Worm (Caenorhabditis elegans) whole organism, late embryonic: ENCODE results near the gene srbc-63.
A peak's percentile ranks its signal among the peaks of the same experiment; 100 is the strongest.

Experiments used
- C38D4.7 ChIP-seq: fragments of 200-800 bp; sonication (Bioruptor generic); optimal IDR thresholded peaks from 2 replicates; lab custom pipeline; 2018; ENCODE audit warnings: mild to moderate bottlenecking, missing genetic modification characterization, moderate library complexity, missing compliant biosample characterization
- K09A11.1 ChIP-seq: sonication (generic microtip); optimal IDR thresholded peaks from 2 replicates; lab custom pipeline; 2017; ENCODE audit warnings: antibody characterized with exemption, mild to moderate bottlenecking, missing genetic modification characterization, missing compliant biosample characterization; ENCODE audit not compliant: insufficient read depth
- ama-1 ChIP-seq: fragments of 150-350 bp; optimal IDR thresholded peaks from 2 replicates; lab custom pipeline; 2014
- ceh-14 ChIP-seq: sonication (generic microtip); optimal IDR thresholded peaks from 2 replicates; lab custom pipeline; 2016; ENCODE audit warnings: missing genotype, missing genetic modification characterization, missing compliant biosample characterization
- ceh-2 ChIP-seq: sonication (generic microtip); optimal IDR thresholded peaks from 2 replicates; lab custom pipeline; 2016; ENCODE audit warnings: missing genotype, missing genetic modification characterization, missing compliant biosample characterization
- ceh-22 ChIP-seq: sonication (generic microtip); optimal IDR thresholded peaks from 2 replicates; lab custom pipeline; 2017; ENCODE audit warnings: missing biosample characterization, missing genetic modification characterization
- ceh-34 ChIP-seq: sonication (generic microtip); optimal IDR thresholded peaks from 2 replicates; lab custom pipeline; 2016; ENCODE audit warnings: mild to moderate bottlenecking, missing genetic modification characterization, missing compliant biosample characterization
- ceh-45 ChIP-seq: fragments of 200-800 bp; sonication (Bioruptor generic); IDR thresholded peaks from 2 replicates; pipeline ENCODE4 v1.3.6; 2022; ENCODE audit warnings: missing genetic modification reagents, missing genetic modification characterization, missing compliant biosample characterization
- ceh-6 ChIP-seq: fragments of 200-800 bp; sonication (Bioruptor generic); optimal IDR thresholded peaks from 2 replicates; lab custom pipeline; 2018; ENCODE audit warnings: mild to moderate bottlenecking, missing genetic modification characterization, missing compliant biosample characterization
- che-1 ChIP-seq: sonication (generic microtip); optimal IDR thresholded peaks from 2 replicates; lab custom pipeline; 2016; ENCODE audit warnings: mild to moderate bottlenecking, missing genetic modification characterization, missing compliant biosample characterization
- elt-2 ChIP-seq: sonication (generic microtip); optimal IDR thresholded peaks from 2 replicates; lab custom pipeline; 2016; ENCODE audit warnings: missing genetic modification reagents, missing genetic modification characterization, missing compliant biosample characterization
- eyg-1 ChIP-seq: sonication (generic microtip); optimal IDR thresholded peaks from 2 replicates; lab custom pipeline; 2016; ENCODE audit warnings: missing genotype, missing genetic modification characterization, missing compliant biosample characterization
- fax-1 ChIP-seq: sonication (generic microtip); optimal IDR thresholded peaks from 2 replicates; lab custom pipeline; 2016; ENCODE audit warnings: missing genotype, missing genetic modification characterization, missing compliant biosample characterization
- gmeb-2 ChIP-seq: sonication (generic microtip); optimal IDR thresholded peaks from 2 replicates; lab custom pipeline; 2016; ENCODE audit warnings: missing genetic modification characterization, inconsistent platforms, missing compliant biosample characterization
- hlh-15 ChIP-seq: sonication (generic microtip); optimal IDR thresholded peaks from 2 replicates; lab custom pipeline; 2016; ENCODE audit warnings: missing genetic modification characterization, missing compliant biosample characterization
- hlh-30 ChIP-seq: sonication (generic microtip); optimal IDR thresholded peaks from 2 replicates; lab custom pipeline; 2017; ENCODE audit warnings: antibody characterized with exemption, missing genetic modification characterization, missing compliant biosample characterization; ENCODE audit not compliant: insufficient read depth
- hlh-6 ChIP-seq: sonication (generic microtip); optimal IDR thresholded peaks from 2 replicates; lab custom pipeline; 2016; ENCODE audit warnings: missing genotype, missing genetic modification characterization, missing compliant biosample characterization
- hlh-8 ChIP-seq: sonication (generic microtip); optimal IDR thresholded peaks from 2 replicates; lab custom pipeline; 2016; ENCODE audit warnings: missing genotype, missing genetic modification characterization, missing compliant biosample characterization
- lim-6 ChIP-seq: sonication (generic microtip); optimal IDR thresholded peaks from 2 replicates; lab custom pipeline; 2016; ENCODE audit warnings: missing genetic modification characterization, missing compliant biosample characterization
- lin-11 ChIP-seq: fragments of 200-800 bp; sonication (Bioruptor generic); optimal IDR thresholded peaks from 2 replicates; lab custom pipeline; 2018; ENCODE audit warnings: mild to moderate bottlenecking, missing genetic modification characterization, missing compliant biosample characterization
- madf-2 ChIP-seq: sonication (generic microtip); optimal IDR thresholded peaks from 2 replicates; lab custom pipeline; 2017; ENCODE audit warnings: missing genetic modification characterization, missing compliant biosample characterization
- mec-3 ChIP-seq: sonication (generic microtip); optimal IDR thresholded peaks from 2 replicates; lab custom pipeline; 2016; ENCODE audit warnings: borderline replicate concordance, missing genetic modification characterization, missing compliant biosample characterization
- nfya-1 ChIP-seq: sonication (generic microtip); optimal IDR thresholded peaks from 2 replicates; lab custom pipeline; 2017; ENCODE audit warnings: missing genetic modification characterization, mild to moderate bottlenecking, missing compliant biosample characterization, antibody characterized with exemption, moderate library complexity
- odd-2 ChIP-seq: sonication (generic microtip); optimal IDR thresholded peaks from 2 replicates; lab custom pipeline; 2017; ENCODE audit warnings: antibody characterized with exemption, mild to moderate bottlenecking, missing genetic modification characterization, missing compliant biosample characterization
- pax-1 ChIP-seq: fragments of 150-350 bp; optimal IDR thresholded peaks from 2 replicates; lab custom pipeline; 2014; ENCODE audit warnings: missing biosample characterization, missing genetic modification characterization
- pha-4 ChIP-seq: fragments of 150-350 bp; optimal IDR thresholded peaks from 2 replicates; lab custom pipeline; 2018; ENCODE audit warnings: missing biosample characterization, missing genetic modification reagents, missing genetic modification characterization
- rnt-1 ChIP-seq: sonication (generic microtip); optimal IDR thresholded peaks from 2 replicates; lab custom pipeline; 2016; ENCODE audit warnings: missing genetic modification characterization, missing compliant biosample characterization
- sdc-2 ChIP-seq: sonication (generic microtip); optimal IDR thresholded peaks from 2 replicates; lab custom pipeline; 2016; ENCODE audit warnings: missing genotype, missing genetic modification characterization, missing compliant biosample characterization
- sox-2 ChIP-seq: fragments of 200-800 bp; sonication (Bioruptor generic); IDR thresholded peaks from 2 replicates; pipeline ENCODE4 v1.3.6; 2022; ENCODE audit warnings: missing genetic modification reagents, missing genetic modification characterization, missing compliant biosample characterization
- sox-4 ChIP-seq: sonication (generic microtip); optimal IDR thresholded peaks from 2 replicates; lab custom pipeline; 2017; ENCODE audit warnings: mild to moderate bottlenecking, missing genetic modification characterization, inconsistent platforms, missing compliant biosample characterization
- syd-9 ChIP-seq: sonication (generic microtip); optimal IDR thresholded peaks from 2 replicates; lab custom pipeline; 2016; ENCODE audit warnings: mild to moderate bottlenecking, missing genetic modification characterization, moderate library complexity, missing compliant biosample characterization
- tbx-2 ChIP-seq: sonication (generic microtip); optimal IDR thresholded peaks from 2 replicates; lab custom pipeline; 2016; ENCODE audit warnings: missing genetic modification characterization, missing compliant biosample characterization
- tbx-7 ChIP-seq: sonication (generic microtip); optimal IDR thresholded peaks from 2 replicates; lab custom pipeline; 2016; ENCODE audit warnings: missing genotype, missing genetic modification characterization, missing compliant biosample characterization
- unc-3 ChIP-seq, 2 experiments: fragments of 200-800 bp in 1 of 2; sonication (Bioruptor generic) in 1 of 2; sonication (generic microtip) in 1 of 2; conservative IDR thresholded peaks in 1 of 2; optimal IDR thresholded peaks in 1 of 2; 2 replicates each; pipeline versions ENCODE4 v1.3.6 to Lab custom; 2016 to 2022; ENCODE audit warnings: missing compliant biosample characterization in 2 of 2, missing genetic modification characterization in 2 of 2, missing genetic modification reagents in 1 of 2
- zip-5 ChIP-seq: sonication (generic microtip); optimal IDR thresholded peaks from 2 replicates; lab custom pipeline; 2016; ENCODE audit warnings: missing genetic modification characterization, missing compliant biosample characterization
- ztf-16 ChIP-seq: sonication (generic microtip); optimal IDR thresholded peaks from 2 replicates; lab custom pipeline; 2017; ENCODE audit warnings: missing genetic modification characterization, missing compliant biosample characterization

srbc-63 gene

DNA sequence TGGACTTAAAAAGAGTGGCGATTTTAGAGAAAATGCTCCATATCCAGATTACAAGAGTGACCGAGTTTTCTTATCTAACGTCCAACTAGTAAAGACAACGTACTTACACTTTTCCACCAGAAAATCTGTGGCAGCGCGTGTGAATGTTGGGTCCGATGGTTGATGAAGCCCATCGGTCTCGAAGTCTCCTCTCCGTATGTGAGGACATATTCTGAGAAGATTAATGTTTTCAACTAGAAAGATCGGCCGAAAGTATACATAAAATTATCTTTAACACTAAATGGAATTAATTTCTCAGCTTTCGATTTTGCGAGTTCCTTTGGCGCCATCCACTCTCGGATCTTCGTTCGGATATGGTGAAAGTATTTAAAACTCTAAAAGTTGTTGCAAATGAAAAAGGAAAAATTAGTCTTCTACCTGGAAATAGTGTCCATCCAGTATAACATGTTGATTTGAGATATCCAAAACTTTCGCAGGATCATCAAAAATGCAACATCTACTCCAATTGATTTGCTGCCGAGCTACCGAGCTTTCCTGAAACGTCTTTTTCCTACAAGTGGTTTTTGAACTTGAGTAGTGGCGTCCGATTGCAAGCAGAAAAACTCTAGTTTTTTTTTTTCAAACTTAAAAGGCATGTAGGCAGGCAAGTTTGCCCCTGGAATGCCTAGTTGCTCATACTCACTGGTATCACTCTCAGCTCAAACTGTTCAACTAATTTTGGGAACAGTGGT, 19.0 kb upstream of the srbc-63 start:
- 0 out of 2 replicates have a peak, but pooled peaks have one; percentile 28 for TF ChIP-seq ceh-45
- no peak for TF ChIP-seq tbx-7 (tag; lab: Kevin White, UChicago)
- TF ChIP-seq ceh-6 (GFP tag; lab: Kevin White, UChicago): no peak
- TF ChIP-seq ama-1: no peak
- TF ChIP-seq che-1 (tag; lab: Kevin White, UChicago): no peak

DNA sequence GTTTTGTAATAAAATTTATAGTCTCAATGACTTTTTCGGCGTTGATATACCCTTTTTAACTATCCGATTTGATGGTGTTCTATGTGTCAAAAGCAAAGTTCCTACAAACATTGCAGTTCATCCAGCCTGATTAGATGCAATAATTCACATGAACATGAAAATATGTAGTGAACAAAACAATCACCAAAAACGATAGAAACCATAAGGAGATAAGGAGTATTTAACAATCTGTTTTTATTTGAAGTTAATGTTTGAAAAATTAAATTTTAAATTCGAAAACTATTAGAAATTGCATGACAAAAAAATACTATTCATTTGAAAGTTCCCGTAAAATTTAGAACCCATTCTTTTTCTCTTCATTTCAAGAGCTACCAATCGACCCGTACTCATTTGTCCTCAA, 14.4 kb upstream of the srbc-63 start, which contains the start of gene fbxa-209:
fbxa-209 (minus strand) TSS at position 101 of the 400 bp plus-strand sequence.
- TF ChIP-seq elt-2: no peak
- no peak for TF ChIP-seq hlh-30 (tag; lab: Kevin White, UChicago)
- TF ChIP-seq mec-3: no peak
- TF ChIP-seq ceh-2 (tag; lab: Kevin White, UChicago): no peak
- TF ChIP-seq syd-9 (tag; lab: Kevin White, UChicago): no peak
- TF ChIP-seq C38D4.7 (GFP tag; lab: Kevin White, UChicago): no peak
- no peak for TF ChIP-seq unc-3 (GFP tag; conservative IDR thresholded peaks at IDR 0.05; lab: Robert Waterston, UW)
- TF ChIP-seq unc-3 (tag; optimal IDR thresholded peaks at IDR 0.05; lab: Kevin White, UChicago): no peak
- TF ChIP-seq eyg-1 (tag; lab: Kevin White, UChicago): no peak
- no peak for TF ChIP-seq rnt-1
- no peak for TF ChIP-seq sdc-2 (tag; lab: Kevin White, UChicago)
- TF ChIP-seq zip-5 (tag; lab: Kevin White, UChicago): no peak
- no peak for TF ChIP-seq pha-4 (tag; lab: Kevin White, UChicago)
- no peak for TF ChIP-seq ceh-22 (tag; lab: Kevin White, UChicago)
- TF ChIP-seq lin-11 (tag; lab: Kevin White, UChicago): no peak
- no peak for TF ChIP-seq ama-1
- no peak for TF ChIP-seq nfya-1 (tag; lab: Kevin White, UChicago)
- TF ChIP-seq hlh-8 (tag; lab: Kevin White, UChicago): no peak
- TF ChIP-seq odd-2 (tag; lab: Kevin White, UChicago): no peak
- no peak for TF ChIP-seq tbx-2 (tag; lab: Kevin White, UChicago)
- TF ChIP-seq pax-1 (tag; lab: Kevin White, UChicago): no peak

DNA sequence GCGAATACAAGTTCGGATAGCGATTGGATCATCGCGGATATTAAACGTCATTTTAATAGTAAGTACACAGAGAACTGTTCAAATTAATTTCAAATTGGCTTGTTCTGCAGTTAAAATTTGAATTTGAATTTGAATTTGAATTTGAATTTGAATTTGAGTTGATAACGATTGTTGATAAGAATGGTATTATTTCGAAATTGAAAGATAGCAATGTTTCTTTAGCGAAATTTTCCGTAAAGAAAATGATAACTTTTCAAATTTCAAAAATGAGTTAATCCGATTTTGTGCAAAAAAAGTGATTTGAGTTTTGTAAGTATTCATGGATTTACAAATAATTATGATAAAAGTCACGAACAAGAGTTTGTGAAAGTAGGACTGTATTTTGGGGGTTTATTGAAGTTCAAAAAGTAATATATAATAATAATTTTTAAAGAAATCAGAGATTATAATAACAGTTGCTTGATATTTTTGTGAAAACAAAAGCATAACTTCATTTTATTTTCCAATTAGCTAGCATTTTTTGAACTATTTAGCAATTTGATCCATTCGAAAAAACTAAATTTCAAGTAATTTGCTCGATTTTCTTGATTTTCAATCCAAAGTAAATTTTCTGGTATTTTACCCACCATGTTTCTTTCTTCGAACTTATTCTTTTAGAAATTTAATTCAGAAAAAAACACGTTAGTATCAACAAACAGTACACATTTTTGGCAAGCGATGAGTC, 13.0 kb upstream of the srbc-63 start, which contains the start of gene Y36E3A.2:
Y36E3A.2 (plus strand) TSS at position 674 of the 724 bp plus-strand sequence.
- TF ChIP-seq zip-5 (tag; lab: Kevin White, UChicago) (no peak), madf-2 (tag; lab: Kevin White, UChicago) (no peak), C38D4.7 (GFP tag; lab: Kevin White, UChicago) (no peak), gmeb-2 (tag; lab: Kevin White, UChicago) (no peak), tbx-7 (tag; lab: Kevin White, UChicago) (no peak), hlh-6 (no peak), ceh-34 (tag; lab: Kevin White, UChicago) (no peak), fax-1 (no peak), sox-4 (tag; lab: Kevin White, UChicago) (no peak), sox-2 (GFP tag; lab: Robert Waterston, UW) (no peak), ztf-16 (tag; lab: Kevin White, UChicago) (no peak), lim-6 (tag; lab: Kevin White, UChicago) (no peak), sdc-2 (tag; lab: Kevin White, UChicago) (no peak), ceh-14 (no peak), K09A11.1 (tag; lab: Kevin White, UChicago) (no peak), hlh-15 (tag; lab: Kevin White, UChicago) (no peak), ceh-6 (GFP tag; lab: Kevin White, UChicago) (no peak), ceh-45 (no peak), tbx-2 (tag; lab: Kevin White, UChicago) (no peak), elt-2 (no peak)
